Fruit fly (Drosophila melanogaster) whole organism, embryonic: ENCODE data around the gene Tmtc4.

Source experiments
- HLHmδ ChIP-seq: fragments of 200-800 bp; sonication (Bioruptor generic); optimal IDR thresholded peaks from 2 replicates; lab custom pipeline; 2018; ENCODE audit warnings: missing biosample characterization, mild to moderate bottlenecking, missing genetic modification characterization, moderate library complexity
- Xrp1 ChIP-seq: fragments of 200-800 bp; sonication (Bioruptor generic); IDR thresholded peaks from 2 replicates; pipeline ENCODE4 v1.3.6; 2022; ENCODE audit warnings: missing biosample characterization, missing genetic modification characterization
- fu2 ChIP-seq: fragments of 200-800 bp; sonication (Bioruptor generic); optimal IDR thresholded peaks from 2 replicates; lab custom pipeline; 2016; ENCODE audit warnings: missing biosample characterization, missing genetic modification characterization
- stc ChIP-seq: fragments of 200-800 bp; sonication (Bioruptor generic); IDR thresholded peaks from 2 replicates; pipeline ENCODE4 v1.3.6; 2022; ENCODE audit warnings: missing biosample characterization, missing genetic modification characterization

DNA sequence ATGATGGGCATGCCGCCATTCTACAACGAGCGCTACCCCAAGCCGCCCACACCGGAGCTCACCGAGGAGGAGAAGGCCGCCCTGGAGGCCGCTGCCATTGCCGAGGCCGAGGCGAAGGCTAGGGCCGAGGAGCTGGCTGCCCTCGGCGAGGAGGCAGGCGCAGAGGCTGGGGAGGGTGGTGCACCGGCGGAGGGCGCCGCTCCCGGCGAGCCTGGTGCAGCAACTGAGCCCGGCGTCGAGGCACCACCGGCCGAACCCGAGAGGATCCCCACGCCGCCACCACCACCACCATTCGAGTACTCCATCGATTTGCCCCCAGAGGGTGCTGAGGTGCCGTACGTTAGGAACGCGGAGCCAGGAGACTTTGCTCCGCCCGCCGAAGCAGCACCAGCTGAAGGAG lies 45.8 kb upstream of the Tmtc4 start:
- TF ChIP-seq HLHmδ (GFP tag; lab: Kevin White, UChicago) (no peak), stc (GFP tag; lab: Robert Waterston, UW) (no peak), Xrp1 (no peak), fu2 (GFP tag; lab: Kevin White, UChicago) (no peak)
